Worm (Caenorhabditis elegans): ENCODE data around the gene nspc-16.

The nspc-16 gene

ce11 chrX:14559084-14559483 is 35.7 kb downstream of the nspc-16 start:
- no peak for TF ChIP-seq mdl-1 (tag; optimal IDR thresholded peaks at IDR 0.05)
- TF ChIP-seq egl-27 (tag; optimal IDR thresholded peaks at IDR 0.05) = no peak
- peak; percentile 51 for TF ChIP-seq unc-55 (GFP tag; optimal IDR thresholded peaks at IDR 0.05)

DNA sequence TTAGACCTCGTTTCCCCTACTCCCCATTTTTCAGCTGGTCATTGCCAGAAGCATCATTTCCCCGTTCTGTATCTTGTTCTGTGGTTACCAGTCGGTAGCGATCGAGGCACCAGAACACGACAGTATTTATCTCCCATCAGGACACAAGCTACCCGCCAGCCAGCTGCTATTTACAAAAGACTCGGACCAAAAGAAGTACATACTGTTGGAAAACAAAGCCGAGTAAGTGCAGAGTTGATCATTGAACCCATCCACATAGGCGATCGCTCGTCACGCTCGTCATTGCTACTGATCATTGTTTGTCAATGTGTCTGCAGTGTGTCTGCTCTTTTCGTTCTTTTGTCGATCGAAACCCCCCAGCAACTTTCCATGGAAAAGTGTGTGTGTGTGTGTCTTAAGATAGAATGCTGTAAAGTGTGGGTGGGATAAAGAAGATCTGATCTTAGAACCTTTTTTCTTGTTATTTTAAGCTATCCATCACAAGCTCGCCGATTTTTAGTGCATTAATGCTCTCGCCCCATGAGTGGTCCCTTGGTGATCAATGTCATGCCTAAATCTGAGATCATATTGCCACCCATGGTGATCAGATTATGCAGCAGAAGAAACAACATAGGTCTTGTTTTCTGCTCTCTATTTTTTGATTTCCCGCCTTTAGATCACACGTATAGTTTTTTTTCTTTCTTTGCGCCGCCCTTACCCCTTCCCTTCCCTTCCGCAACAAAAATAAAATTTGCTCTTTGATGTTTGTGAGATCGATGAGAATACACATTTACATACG is 36.3 kb downstream of the nspc-16 start:
- TF ChIP-seq alr-1 (tag; optimal IDR thresholded peaks at IDR 0.05) (no peak), gmeb-1 (tag; optimal IDR thresholded peaks at IDR 0.05) (no peak), sma-3 (GFP tag; optimal IDR thresholded peaks at IDR 0.05) (no peak), nhr-129 (tag; optimal IDR thresholded peaks at IDR 0.05) (no peak), zag-1 (tag; optimal IDR thresholded peaks at IDR 0.05) (no peak), ztf-4 (tag; optimal IDR thresholded peaks at IDR 0.05) (no peak), ceh-16 (tag; optimal IDR thresholded peaks at IDR 0.05) (no peak), sma-9 (GFP tag; optimal IDR thresholded peaks at IDR 0.05) (peak; percentile 66), sma-9 (tag; optimal IDR thresholded peaks at IDR 0.05) (no peak)

DNA sequence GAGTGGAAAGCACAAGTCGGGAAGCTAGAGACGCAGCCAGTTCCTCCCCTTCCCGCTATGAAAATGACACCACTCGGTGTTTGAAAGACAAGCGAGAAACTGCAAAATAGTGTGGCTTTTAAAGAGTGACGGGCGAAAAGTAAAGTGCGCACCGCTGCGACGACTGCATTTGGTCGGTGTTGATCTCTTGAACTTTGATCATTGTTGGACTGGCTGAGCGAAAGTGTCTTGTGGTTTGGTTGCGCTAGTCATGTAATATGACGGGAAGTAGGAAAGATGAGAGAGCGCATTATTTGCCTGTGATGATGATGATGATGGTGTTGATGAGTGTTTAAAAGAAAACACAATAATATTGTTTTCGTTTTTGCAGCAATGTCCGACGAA is 36.9 kb downstream of the nspc-16 start:
- no peak for TF ChIP-seq skn-1 (tag; optimal IDR thresholded peaks at IDR 0.05)
- TF ChIP-seq lin-11 (tag; optimal IDR thresholded peaks at IDR 0.05) = peak; percentile 76
- TF ChIP-seq lin-13 (GFP tag; optimal IDR thresholded peaks at IDR 0.05) = peak; percentile 74
- no peak for TF ChIP-seq peb-1 (tag; optimal IDR thresholded peaks at IDR 0.05)
- TF ChIP-seq sem-4 (tag; optimal IDR thresholded peaks at IDR 0.05) = peak; percentile 93
- peak; percentile 42 to 79 for TF ChIP-seq lsy-2 (tag; optimal IDR thresholded peaks at IDR 0.05)
- TF ChIP-seq F13H6.1 (tag; optimal IDR thresholded peaks at IDR 0.05) = peak; percentile 98
- TF ChIP-seq C34F6.9 (tag; optimal IDR thresholded peaks at IDR 0.05) = peak; percentile 68
- TF ChIP-seq ztf-4 (tag; optimal IDR thresholded peaks at IDR 0.05) = peak; percentile 88
- TF ChIP-seq nhr-237 (tag; optimal IDR thresholded peaks at IDR 0.05) = no peak
- TF ChIP-seq egl-27 (tag; optimal IDR thresholded peaks at IDR 0.05) = peak; percentile 96
- TF ChIP-seq zag-1 (tag; optimal IDR thresholded peaks at IDR 0.05) = peak; percentile 78
- TF ChIP-seq mbf-1 (tag; optimal IDR thresholded peaks at IDR 0.05) = no peak
- peak; percentile 97 for TF ChIP-seq fos-1 (tag; optimal IDR thresholded peaks at IDR 0.05)
- TF ChIP-seq snpc-4 (tag; optimal IDR thresholded peaks at IDR 0.05) = peak; percentile 80
- no peak for TF ChIP-seq alr-1 (tag; optimal IDR thresholded peaks at IDR 0.05)
- peak; percentile 92 for TF ChIP-seq sma-3 (GFP tag; optimal IDR thresholded peaks at IDR 0.05)
- no peak for TF ChIP-seq nhr-11 (tag; optimal IDR thresholded peaks at IDR 0.05)
- peak; percentile 98 for TF ChIP-seq nhr-21 (tag; optimal IDR thresholded peaks at IDR 0.05)
- TF ChIP-seq lin-39 (tag; optimal IDR thresholded peaks at IDR 0.05) = peak; percentile 67
- TF ChIP-seq nhr-12 (tag; optimal IDR thresholded peaks at IDR 0.05) = no peak
- peak; percentile 22 for TF ChIP-seq nhr-23 (tag; optimal IDR thresholded peaks at IDR 0.05)
- peak; percentile 100 for TF ChIP-seq sma-9 (GFP tag; optimal IDR thresholded peaks at IDR 0.05)
- TF ChIP-seq sma-9 (tag; optimal IDR thresholded peaks at IDR 0.05) = peak; percentile 90
- TF ChIP-seq nhr-77 (tag; optimal IDR thresholded peaks at IDR 0.05) = peak; percentile 24
- TF ChIP-seq nhr-10 (tag; optimal IDR thresholded peaks at IDR 0.05) = peak; percentile 39
- TF ChIP-seq mab-5 (tag; optimal IDR thresholded peaks at IDR 0.05) = peak; percentile 13
- no peak for TF ChIP-seq ztf-1 (GFP tag; conservative IDR thresholded peaks at IDR 0.05)
- TF ChIP-seq Y55F3AM.14 (GFP tag; optimal IDR thresholded peaks at IDR 0.05) = peak; percentile 81
- peak; percentile 34 for TF ChIP-seq unc-62 (GFP tag; optimal IDR thresholded peaks at IDR 0.05)
- TF ChIP-seq nhr-129 (tag; optimal IDR thresholded peaks at IDR 0.05) = peak; percentile 95
- TF ChIP-seq ceh-16 (tag; optimal IDR thresholded peaks at IDR 0.05) = peak; percentile 19
- TF ChIP-seq dmd-4 (tag; optimal IDR thresholded peaks at IDR 0.05) = no peak
- peak; percentile 92 to 93 for TF ChIP-seq mdl-1 (tag; optimal IDR thresholded peaks at IDR 0.05)
- TF ChIP-seq blmp-1 (tag; optimal IDR thresholded peaks at IDR 0.05; ENCODE audit: insufficient read depth) = peak; percentile 97
- TF ChIP-seq unc-39 (tag; optimal IDR thresholded peaks at IDR 0.05) = no peak
- TF ChIP-seq crh-2 (tag; optimal IDR thresholded peaks at IDR 0.05) = peak; percentile 93
- no peak for TF ChIP-seq elt-3 (tag; optimal IDR thresholded peaks at IDR 0.05)
- peak; percentile 75 for TF ChIP-seq ama-1 (optimal IDR thresholded peaks at IDR 0.05)
- peak; percentile 60 for TF ChIP-seq gmeb-1 (tag; optimal IDR thresholded peaks at IDR 0.05)
- no peak for TF ChIP-seq elt-1 (tag; optimal IDR thresholded peaks at IDR 0.05)
- no peak for TF ChIP-seq aly-2 (tag; optimal IDR thresholded peaks at IDR 0.05)
- no peak for TF ChIP-seq ztf-11 (tag; optimal IDR thresholded peaks at IDR 0.05)
- no peak for TF ChIP-seq ceh-82 (tag; optimal IDR thresholded peaks at IDR 0.05)
- TF ChIP-seq nhr-25 (tag; optimal IDR thresholded peaks at IDR 0.05) = peak; percentile 93
- no peak for TF ChIP-seq ZK546.5 (tag; optimal IDR thresholded peaks at IDR 0.05)
- peak; percentile 92 for TF ChIP-seq unc-55 (GFP tag; optimal IDR thresholded peaks at IDR 0.05)
- no peak for TF ChIP-seq R02D3.7 (tag; optimal IDR thresholded peaks at IDR 0.05)
